Fruit fly (Drosophila melanogaster) whole organism, embryonic: Measurements from ENCODE around the gene CG42445.
A peak's percentile ranks its signal among the peaks of the same experiment; 100 is the strongest.

Experiments used
- Antp ChIP-seq: fragments of 200-800 bp; sonication (Bioruptor generic); optimal IDR thresholded peaks from 3 replicates; lab custom pipeline; 2016; ENCODE audit warnings: missing biosample characterization, missing genetic modification characterization
- CG10462 ChIP-seq: fragments of 200-800 bp; sonication (Bioruptor generic); optimal IDR thresholded peaks from 2 replicates; lab custom pipeline; 2016; ENCODE audit warnings: missing biosample characterization, missing genetic modification characterization
- CG11398 ChIP-seq: fragments of 200-800 bp; sonication (Bioruptor generic); optimal IDR thresholded peaks from 2 replicates; lab custom pipeline; 2016; ENCODE audit warnings: missing biosample characterization, missing genetic modification characterization
- CG11560 ChIP-seq: fragments of 200-800 bp; sonication (Bioruptor generic); IDR thresholded peaks from 3 replicates; pipeline ENCODE4 v1.3.6; 2022; ENCODE audit warnings: missing biosample characterization, missing genetic modification characterization
- CG11723 ChIP-seq: fragments of 200-800 bp; sonication (Bioruptor generic); optimal IDR thresholded peaks from 2 replicates; lab custom pipeline; 2017; ENCODE audit warnings: missing biosample characterization, mild to moderate bottlenecking, missing genetic modification characterization
- CG12299 ChIP-seq: fragments of 200-800 bp; sonication (Bioruptor generic); optimal IDR thresholded peaks from 2 replicates; lab custom pipeline; 2018; ENCODE audit warnings: missing biosample characterization, mild to moderate bottlenecking, missing genetic modification characterization
- CG12391 ChIP-seq: fragments of 200-800 bp; sonication (Bioruptor generic); optimal IDR thresholded peaks from 3 replicates; lab custom pipeline; 2018; ENCODE audit warnings: missing biosample characterization, mild to moderate bottlenecking, missing genetic modification characterization, moderate library complexity
- CG14710 ChIP-seq: fragments of 200-800 bp; sonication (Bioruptor generic); optimal IDR thresholded peaks from 3 replicates; lab custom pipeline; 2019; ENCODE audit warnings: missing biosample characterization, mild to moderate bottlenecking, missing genetic modification characterization, moderate library complexity
- CG14965 ChIP-seq: fragments of 200-800 bp; sonication (Bioruptor generic); optimal IDR thresholded peaks from 2 replicates; lab custom pipeline; 2016; ENCODE audit warnings: missing biosample characterization, missing genetic modification characterization, borderline replicate concordance
- CG15073 ChIP-seq: fragments of 200-800 bp; sonication (Bioruptor generic); optimal IDR thresholded peaks from 2 replicates; lab custom pipeline; 2016; ENCODE audit warnings: missing biosample characterization, missing genetic modification characterization
- CG15514 ChIP-seq: fragments of 200-800 bp; sonication (Bioruptor generic); optimal IDR thresholded peaks from 3 replicates; lab custom pipeline; 2017; ENCODE audit warnings: missing biosample characterization, missing genetic modification characterization, mild to moderate bottlenecking, moderate library complexity, missing genetic modification reagents
- CG1602 ChIP-seq: fragments of 200-800 bp; sonication (Bioruptor generic); optimal IDR thresholded peaks from 3 replicates; lab custom pipeline; 2016; ENCODE audit warnings: missing biosample characterization, missing genetic modification characterization
- CG2116 ChIP-seq: fragments of 200-800 bp; sonication (Bioruptor generic); optimal IDR thresholded peaks from 3 replicates; lab custom pipeline; 2018; ENCODE audit warnings: missing biosample characterization, mild to moderate bottlenecking, missing genetic modification characterization
- CG2120 ChIP-seq: fragments of 200-800 bp; sonication (Bioruptor generic); optimal IDR thresholded peaks from 3 replicates; lab custom pipeline; 2016; ENCODE audit warnings: missing biosample characterization, missing genetic modification characterization
- CG31224 ChIP-seq: fragments of 200-800 bp; sonication (Bioruptor generic); IDR thresholded peaks from 2 replicates; pipeline ENCODE4 v1.3.6; 2022; ENCODE audit warnings: missing biosample characterization, missing genetic modification characterization
- CG4617 ChIP-seq: fragments of 200-800 bp; sonication (Bioruptor generic); optimal IDR thresholded peaks from 3 replicates; lab custom pipeline; 2016; ENCODE audit warnings: missing biosample characterization, missing genetic modification characterization, borderline replicate concordance
- CG7786 ChIP-seq: fragments of 200-800 bp; sonication (Bioruptor generic); optimal IDR thresholded peaks from 2 replicates; lab custom pipeline; 2016; ENCODE audit warnings: missing biosample characterization, missing genetic modification characterization
- CG8944 ChIP-seq: fragments of 200-800 bp; sonication (Bioruptor generic); optimal IDR thresholded peaks from 3 replicates; lab custom pipeline; 2016; ENCODE audit warnings: missing biosample characterization, missing genetic modification characterization
- CG9215 ChIP-seq: fragments of 200-800 bp; sonication (Bioruptor generic); IDR thresholded peaks from 2 replicates; pipeline ENCODE4 v1.3.6; 2022; ENCODE audit warnings: missing biosample characterization, missing genetic modification characterization
- CG9932 ChIP-seq: fragments of 200-800 bp; sonication (Bioruptor generic); IDR thresholded peaks from 2 replicates; pipeline ENCODE4 v1.3.6; 2022; ENCODE audit warnings: missing biosample characterization, missing genetic modification characterization
- Dll ChIP-seq: fragments of 200-800 bp; sonication (Bioruptor generic); IDR thresholded peaks from 4 replicates; pipeline ENCODE4 v1.3.6; 2022; ENCODE audit warnings: missing biosample characterization, missing genetic modification characterization; ENCODE audit not compliant: partially characterized antibody
- E2f1 ChIP-seq: fragments of 200-800 bp; sonication (Bioruptor generic); IDR thresholded peaks from 2 replicates; pipeline ENCODE4 v1.3.6; 2022; ENCODE audit warnings: missing biosample characterization, missing genetic modification characterization
- Ets65A ChIP-seq: fragments of 200-800 bp; sonication (Bioruptor generic); peaks from one replicate; lab custom pipeline; 2016; ENCODE audit warnings: missing biosample characterization, missing genetic modification characterization
- Fer1 ChIP-seq: fragments of 200-800 bp; sonication (Bioruptor generic); optimal IDR thresholded peaks from 2 replicates; lab custom pipeline; 2017; ENCODE audit warnings: missing biosample characterization, mild to moderate bottlenecking, missing genetic modification characterization
- HLH3B ChIP-seq: fragments of 200-800 bp; sonication (Bioruptor generic); IDR thresholded peaks from 2 replicates; pipeline ENCODE4 v1.3.6; 2022; ENCODE audit warnings: missing biosample characterization, missing genetic modification characterization
- HLH54F ChIP-seq: fragments of 200-800 bp; sonication (Bioruptor generic); optimal IDR thresholded peaks from 3 replicates; lab custom pipeline; 2016; ENCODE audit warnings: missing biosample characterization, missing genetic modification characterization
- HLHmδ ChIP-seq: fragments of 200-800 bp; sonication (Bioruptor generic); optimal IDR thresholded peaks from 2 replicates; lab custom pipeline; 2018; ENCODE audit warnings: missing biosample characterization, mild to moderate bottlenecking, missing genetic modification characterization, moderate library complexity
- MTF-1 ChIP-seq: fragments of 200-800 bp; sonication (Bioruptor generic); optimal IDR thresholded peaks from 2 replicates; lab custom pipeline; 2018; ENCODE audit warnings: missing biosample characterization, mild to moderate bottlenecking, missing genetic modification characterization, borderline replicate concordance
- Max ChIP-seq: fragments of 200-800 bp; sonication (Bioruptor generic); optimal IDR thresholded peaks from 2 replicates; lab custom pipeline; 2016; ENCODE audit warnings: missing biosample characterization, mild to moderate bottlenecking, missing genetic modification characterization
- NC2α ChIP-seq: fragments of 200-800 bp; sonication (Bioruptor generic); optimal IDR thresholded peaks from 2 replicates; lab custom pipeline; 2016; ENCODE audit warnings: missing biosample characterization, missing genetic modification characterization
- Pdp1 ChIP-seq, 2 experiments: fragments of 200-800 bp; sonication (Bioruptor generic); optimal IDR thresholded peaks; 3 replicates each; lab custom pipeline; 2016; ENCODE audit warnings: missing biosample characterization in 2 of 2, missing genetic modification characterization in 2 of 2, mild to moderate bottlenecking in 1 of 2, moderate library complexity in 1 of 2
- Scr ChIP-seq: fragments of 200-800 bp; sonication (Bioruptor generic); IDR thresholded peaks from 2 replicates; pipeline ENCODE4 v1.3.6; 2022; ENCODE audit warnings: missing biosample characterization, missing genetic modification characterization; ENCODE audit not compliant: partially characterized antibody
- Sin3A ChIP-seq: fragments of >200 bp; optimal IDR thresholded peaks from 2 replicates; lab custom pipeline; 2018
- Sox102F ChIP-seq: fragments of 200-800 bp; sonication (Bioruptor generic); optimal IDR thresholded peaks from 2 replicates; lab custom pipeline; 2018; ENCODE audit warnings: missing biosample characterization, mild to moderate bottlenecking, missing genetic modification characterization, moderate library complexity
- Tbp ChIP-seq: fragments of >200 bp; optimal IDR thresholded peaks from 2 replicates; lab custom pipeline; 2018; ENCODE audit warnings: missing biosample characterization, missing genetic modification characterization
- Trl ChIP-seq, 3 experiments: fragments of >200 bp in 2 of 3; fragments of 200-800 bp in 1 of 3; sonication (Bioruptor generic) in 1 of 3; optimal IDR thresholded peaks; 2 replicates in 1 of 3; 3 replicates in 2 of 3; lab custom pipeline; 2016 to 2017; ENCODE audit warnings: missing biosample characterization in 1 of 3, missing genetic modification characterization in 1 of 3
- Xrp1 ChIP-seq: fragments of 200-800 bp; sonication (Bioruptor generic); IDR thresholded peaks from 2 replicates; pipeline ENCODE4 v1.3.6; 2022; ENCODE audit warnings: missing biosample characterization, missing genetic modification characterization
- bbx ChIP-seq: fragments of 200-800 bp; sonication (Bioruptor generic); IDR thresholded peaks from 2 replicates; pipeline ENCODE4 v1.3.6; 2022; ENCODE audit warnings: missing biosample characterization, missing genetic modification characterization; ENCODE audit not compliant: partially characterized antibody
- dmrt11E ChIP-seq: fragments of 200-800 bp; sonication (Bioruptor generic); optimal IDR thresholded peaks from 3 replicates; lab custom pipeline; 2018; ENCODE audit warnings: missing biosample characterization, mild to moderate bottlenecking, missing genetic modification characterization, moderate library complexity
- dpn ChIP-seq, 2 experiments: fragments of 200-800 bp; sonication (Bioruptor generic); optimal IDR thresholded peaks; 3 replicates each; lab custom pipeline; 2016; ENCODE audit warnings: missing biosample characterization in 2 of 2, missing genetic modification characterization in 2 of 2
- fru ChIP-seq: fragments of >200 bp; optimal IDR thresholded peaks from 2 replicates; lab custom pipeline; 2017
- fu2 ChIP-seq: fragments of 200-800 bp; sonication (Bioruptor generic); optimal IDR thresholded peaks from 2 replicates; lab custom pipeline; 2016; ENCODE audit warnings: missing biosample characterization, missing genetic modification characterization
- grn ChIP-seq: fragments of 200-800 bp; sonication (Bioruptor generic); optimal IDR thresholded peaks from 3 replicates; lab custom pipeline; 2017; ENCODE audit warnings: missing biosample characterization, missing genetic modification characterization
- nom ChIP-seq: fragments of 200-800 bp; sonication (Bioruptor generic); optimal IDR thresholded peaks from 2 replicates; lab custom pipeline; 2017; ENCODE audit warnings: missing biosample characterization, missing genetic modification characterization, mild to moderate bottlenecking, moderate library complexity, missing genetic modification reagents
- phol ChIP-seq: fragments of 200-800 bp; sonication (Bioruptor generic); optimal IDR thresholded peaks from 3 replicates; lab custom pipeline; 2018; ENCODE audit warnings: missing biosample characterization, mild to moderate bottlenecking, missing genetic modification characterization, moderate library complexity
- repo ChIP-seq: fragments of 200-800 bp; sonication (Bioruptor generic); optimal IDR thresholded peaks from 2 replicates; lab custom pipeline; 2016; ENCODE audit warnings: missing biosample characterization, missing genetic modification characterization
- sd ChIP-seq: fragments of 200-800 bp; sonication (Bioruptor generic); optimal IDR thresholded peaks from 3 replicates; lab custom pipeline; 2018; ENCODE audit warnings: missing biosample characterization, mild to moderate bottlenecking, missing genetic modification characterization, moderate library complexity
- tna ChIP-seq: fragments of 200-800 bp; sonication (Bioruptor generic); IDR thresholded peaks from 2 replicates; pipeline ENCODE4 v1.3.6; 2022; ENCODE audit warnings: missing biosample characterization, missing genetic modification characterization; ENCODE audit not compliant: partially characterized antibody
- tx ChIP-seq: fragments of 200-800 bp; sonication (Bioruptor generic); optimal IDR thresholded peaks from 2 replicates; lab custom pipeline; 2016; ENCODE audit warnings: missing biosample characterization, missing genetic modification characterization
- unc-4 ChIP-seq: fragments of 200-800 bp; sonication (Bioruptor generic); IDR thresholded peaks from 2 replicates; pipeline ENCODE4 v1.3.6; 2022; ENCODE audit warnings: missing biosample characterization, missing genetic modification characterization; ENCODE audit not compliant: partially characterized antibody
- vvl ChIP-seq: fragments of 200-800 bp; sonication (Bioruptor generic); IDR thresholded peaks from 2 replicates; pipeline ENCODE4 v1.3.6; 2022; ENCODE audit warnings: missing biosample characterization, missing genetic modification characterization

The CG42445 gene

dm6 chr3L:8110171-8110570, 48.5 kb downstream of the CG42445 start, which contains the start of gene Nulp1 (continued):
- TF ChIP-seq CG2120 (GFP tag; lab: Kevin White, UChicago): peak; percentile 68
- TF ChIP-seq Xrp1 (GFP tag; lab: Robert Waterston, UW): peak; percentile 25; the same call in 1 of the 2 replicates
- TF ChIP-seq CG11723 (GFP tag; lab: Kevin White, UChicago): no peak
- no peak for TF ChIP-seq CG9215 (GFP tag; lab: Robert Waterston, UW)
- no peak for TF ChIP-seq Sox102F (GFP tag; lab: Kevin White, UChicago)
- no peak for TF ChIP-seq NC2α (GFP tag; lab: Kevin White, UChicago)
- 0 out of 2 replicates have a peak, but pooled peaks have one; percentile 12 for TF ChIP-seq unc-4 (GFP tag; lab: Robert Waterston, UW)
- TF ChIP-seq CG14710 (tag; lab: Kevin White, UChicago): peak; percentile 75
- peak; percentile 91 for TF ChIP-seq CG4617 (GFP tag; lab: Kevin White, UChicago)
- TF ChIP-seq Fer1 (GFP tag; lab: Kevin White, UChicago): peak; percentile 49
- TF ChIP-seq dmrt11E (tag; lab: Kevin White, UChicago): no peak
- TF ChIP-seq Pdp1 (GFP tag; optimal IDR thresholded peaks at IDR 0.05; lab: Kevin White, UChicago): peak in 1 of 2 experiments; percentile 13
- no peak for TF ChIP-seq CG14965 (GFP tag; lab: Kevin White, UChicago)
- TF ChIP-seq fru (lab: Kevin White, UChicago): no peak
- no peak for TF ChIP-seq CG12391 (tag; lab: Kevin White, UChicago)
- no peak for TF ChIP-seq CG1602
- TF ChIP-seq fu2 (GFP tag; lab: Kevin White, UChicago): peak; percentile 30
- TF ChIP-seq HLH3B: no peak
- TF ChIP-seq CG9932 (GFP tag; lab: Robert Waterston, UW): peak; percentile 50
- 0 out of 2 replicates have a peak, but pooled peaks have one; percentile 20 for TF ChIP-seq E2f1
- TF ChIP-seq HLH54F (GFP tag; lab: Kevin White, UChicago): peak; percentile 55
- TF ChIP-seq tna: no peak
- no peak for TF ChIP-seq Tbp
- no peak for TF ChIP-seq CG11398 (GFP tag; lab: Kevin White, UChicago)
- TF ChIP-seq Trl (optimal IDR thresholded peaks at IDR 0.05; lab: Kevin White, UChicago): no peak
- TF ChIP-seq Trl (GFP tag; optimal IDR thresholded peaks at IDR 0.05; lab: Kevin White, UChicago): peak; percentile 34
- peak; percentile 94 for TF ChIP-seq Ets65A
- TF ChIP-seq sd (tag; lab: Kevin White, UChicago): no peak
- peak; percentile 37 for TF ChIP-seq Max
- TF ChIP-seq CG15073 (GFP tag; lab: Kevin White, UChicago): no peak
- no peak for TF ChIP-seq CG12299 (tag; lab: Kevin White, UChicago)
- TF ChIP-seq Scr (GFP tag; lab: Robert Waterston, UW): peak; percentile 28
- TF ChIP-seq CG31224 (GFP tag; lab: Robert Waterston, UW): no peak
- peak; percentile 1 to 42 for TF ChIP-seq dpn (GFP tag; optimal IDR thresholded peaks at IDR 0.05; lab: Kevin White, UChicago)
- TF ChIP-seq HLHmδ (GFP tag; lab: Kevin White, UChicago): no peak
- TF ChIP-seq tx (GFP tag; lab: Kevin White, UChicago): peak; percentile 16
- TF ChIP-seq nom (GFP tag; lab: Kevin White, UChicago): no peak
- peak; percentile 55 for TF ChIP-seq CG2116 (GFP tag; lab: Kevin White, UChicago)
- peak; percentile 13 for TF ChIP-seq CG7786
- TF ChIP-seq Sin3A (lab: Kevin White, UChicago): peak; percentile 27
- peak; percentile 60 for TF ChIP-seq CG15514 (GFP tag; lab: Kevin White, UChicago)
- TF ChIP-seq CG8944 (GFP tag; lab: Kevin White, UChicago): peak; percentile 17
- peak; percentile 55 for TF ChIP-seq bbx (GFP tag; lab: Robert Waterston, UW)
- TF ChIP-seq CG10462: no peak
- no peak for TF ChIP-seq CG11560
- no peak for TF ChIP-seq Dll (GFP tag; lab: Robert Waterston, UW)
- no peak for TF ChIP-seq repo
- peak; percentile 49 for TF ChIP-seq Antp (GFP tag; lab: Kevin White, UChicago)
- TF ChIP-seq MTF-1 (GFP tag; lab: Kevin White, UChicago): no peak
- TF ChIP-seq vvl (GFP tag; lab: Robert Waterston, UW): peak; percentile 41
- TF ChIP-seq grn (GFP tag; lab: Kevin White, UChicago): no peak
- TF ChIP-seq phol (tag; lab: Kevin White, UChicago): peak; percentile 14
